Worm (Caenorhabditis elegans): Measurements from ENCODE around the gene C02F5.3.

Gene C02F5.3

ce11 chrIII:8202754-8203153, 42.9 kb upstream of the C02F5.3 start, which contains the start of gene snb-5:
Gene snb-5, plus strand, starts transcription at chrIII:8203054.
- TF ChIP-seq elt-1 (tag; optimal IDR thresholded peaks at IDR 0.05; ENCODE audit: borderline replicate concordance, insufficient read depth), result no peak
- no peak for TF ChIP-seq sptf-1 (tag; optimal IDR thresholded peaks at IDR 0.05)
- TF ChIP-seq ham-2 (GFP tag; optimal IDR thresholded peaks at IDR 0.05), result no peak
- TF ChIP-seq hlh-1 (tag; optimal IDR thresholded peaks at IDR 0.05), result no peak
- TF ChIP-seq ceh-39 (tag; optimal IDR thresholded peaks at IDR 0.05), result no peak
- TF ChIP-seq nhr-12 (tag; optimal IDR thresholded peaks at IDR 0.05), result no peak
- no peak for TF ChIP-seq nhr-76 (tag; optimal IDR thresholded peaks at IDR 0.05)
- TF ChIP-seq zip-8 (tag; optimal IDR thresholded peaks at IDR 0.05), result no peak
- no peak for TF ChIP-seq ztf-11 (tag; optimal IDR thresholded peaks at IDR 0.05)
- TF ChIP-seq mls-2 (tag; optimal IDR thresholded peaks at IDR 0.05), result no peak
- TF ChIP-seq lin-13 (tag; optimal IDR thresholded peaks at IDR 0.05), result no peak
- TF ChIP-seq tbx-8 (GFP tag; optimal IDR thresholded peaks at IDR 0.05), result no peak
- no peak for TF ChIP-seq unc-39 (tag; optimal IDR thresholded peaks at IDR 0.05)
- TF ChIP-seq blmp-1 (tag; optimal IDR thresholded peaks at IDR 0.05), result no peak
- TF ChIP-seq lsy-2 (tag; optimal IDR thresholded peaks at IDR 0.05), result no peak
- no peak for TF ChIP-seq ceh-83 (GFP tag; optimal IDR thresholded peaks at IDR 0.05)
- TF ChIP-seq lin-32 (GFP tag; optimal IDR thresholded peaks at IDR 0.05), result no peak
- TF ChIP-seq nhr-28 (tag; optimal IDR thresholded peaks at IDR 0.05), result no peak
- TF ChIP-seq bed-3 (GFP tag; optimal IDR thresholded peaks at IDR 0.05), result no peak
- TF ChIP-seq elt-3 (tag; optimal IDR thresholded peaks at IDR 0.05), result no peak

- TF ChIP-seq elt-1 (tag; optimal IDR thresholded peaks at IDR 0.05; ENCODE audit: borderline replicate concordance, insufficient read depth), result no peak
- no peak for TF ChIP-seq mep-1 (tag; optimal IDR thresholded peaks at IDR 0.05)
- no peak for TF ChIP-seq ceh-43 (GFP tag; optimal IDR thresholded peaks at IDR 0.05)
- TF ChIP-seq pha-4 (tag; optimal IDR thresholded peaks at IDR 0.05), result no peak
- TF ChIP-seq bed-3 (GFP tag; optimal IDR thresholded peaks at IDR 0.05), result no peak
- no peak for TF ChIP-seq mab-5 (tag; optimal IDR thresholded peaks at IDR 0.05)
- no peak for TF ChIP-seq ham-2 (GFP tag; optimal IDR thresholded peaks at IDR 0.05)
- TF ChIP-seq ztf-11 (tag; optimal IDR thresholded peaks at IDR 0.05), result no peak
- no peak for TF ChIP-seq unc-120 (tag; optimal IDR thresholded peaks at IDR 0.05; ENCODE audit: poor library complexity, severe bottlenecking)
- TF ChIP-seq zip-8 (tag; optimal IDR thresholded peaks at IDR 0.05), result no peak
Measured at ce11 chrIII:8209775-8210174, 35.9 kb upstream of the C02F5.3 start, which contains the start of gene C30A5.10. Gene C30A5.10, minus strand, starts transcription at chrIII:8209875.

DNA sequence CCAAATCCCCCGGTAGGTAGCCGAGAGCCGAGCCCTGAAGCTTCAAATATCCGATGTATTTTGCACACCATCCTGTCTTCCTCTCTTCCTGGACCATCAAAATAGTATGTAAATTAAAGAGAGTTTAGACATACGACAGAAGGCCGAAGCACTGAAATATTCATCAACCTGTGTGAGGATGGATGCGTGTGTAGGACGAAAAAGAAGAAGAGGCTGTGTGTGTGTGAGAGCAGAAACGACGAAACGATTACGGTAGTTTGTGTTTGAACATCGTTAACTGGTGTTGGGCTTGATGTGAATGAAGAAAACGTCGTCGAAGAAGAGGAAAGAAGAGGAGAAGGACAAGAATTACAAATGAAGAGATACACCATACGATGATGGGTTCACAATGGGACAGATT, 34.1 kb upstream of the C02F5.3 start:
- no peak for TF ChIP-seq ztf-11 (tag; optimal IDR thresholded peaks at IDR 0.05)
- no peak for TF ChIP-seq ceh-39 (tag; optimal IDR thresholded peaks at IDR 0.05)
- no peak for TF ChIP-seq drap-1 (GFP tag; optimal IDR thresholded peaks at IDR 0.05)
- TF ChIP-seq unc-120 (tag; optimal IDR thresholded peaks at IDR 0.05; ENCODE audit: poor library complexity, severe bottlenecking), result no peak
- no peak for TF ChIP-seq unc-62 (GFP tag; optimal IDR thresholded peaks at IDR 0.05)
- TF ChIP-seq lsy-2 (tag; optimal IDR thresholded peaks at IDR 0.05), result no peak
- TF ChIP-seq ceh-83 (GFP tag; optimal IDR thresholded peaks at IDR 0.05), result no peak
- no peak for TF ChIP-seq tbx-8 (GFP tag; optimal IDR thresholded peaks at IDR 0.05)
- TF ChIP-seq ham-2 (GFP tag; optimal IDR thresholded peaks at IDR 0.05), result no peak
- no peak for TF ChIP-seq elt-1 (tag; optimal IDR thresholded peaks at IDR 0.05; ENCODE audit: borderline replicate concordance, insufficient read depth)
- TF ChIP-seq hlh-1 (tag; optimal IDR thresholded peaks at IDR 0.05), result no peak
- no peak for TF ChIP-seq mab-5 (tag; optimal IDR thresholded peaks at IDR 0.05)
- TF ChIP-seq unc-39 (tag; optimal IDR thresholded peaks at IDR 0.05), result no peak

ce11 chrIII:8216224-8216623, 29.5 kb upstream of the C02F5.3 start, which contains the start of gene unc-86:
Gene unc-86, minus strand, starts transcription at chrIII:8216336.
- no peak for TF ChIP-seq ceh-83 (GFP tag; optimal IDR thresholded peaks at IDR 0.05)
- TF ChIP-seq lsy-2 (tag; optimal IDR thresholded peaks at IDR 0.05), result peak; percentile 55

ce11 chrIII:8217919-8218318, 27.8 kb upstream of the C02F5.3 start, which contains the start of gene C30A5.16:
Gene C30A5.16, plus strand, starts transcription at chrIII:8218219.
- no peak for TF ChIP-seq ceh-43 (GFP tag; optimal IDR thresholded peaks at IDR 0.05)
- TF ChIP-seq nhr-12 (tag; optimal IDR thresholded peaks at IDR 0.05), result no peak
- TF ChIP-seq lin-32 (GFP tag; optimal IDR thresholded peaks at IDR 0.05), result no peak
- TF ChIP-seq blmp-1 (tag; optimal IDR thresholded peaks at IDR 0.05), result no peak
- no peak for TF ChIP-seq nhr-76 (tag; optimal IDR thresholded peaks at IDR 0.05)
- no peak for TF ChIP-seq nhr-237 (tag; optimal IDR thresholded peaks at IDR 0.05)
- no peak for TF ChIP-seq ces-1 (GFP tag; optimal IDR thresholded peaks at IDR 0.05)
- TF ChIP-seq unc-39 (tag; optimal IDR thresholded peaks at IDR 0.05), result no peak
- TF ChIP-seq sptf-1 (tag; optimal IDR thresholded peaks at IDR 0.05), result no peak
- TF ChIP-seq hlh-1 (tag; optimal IDR thresholded peaks at IDR 0.05), result no peak
- TF ChIP-seq drap-1 (GFP tag; optimal IDR thresholded peaks at IDR 0.05), result no peak
- no peak for TF ChIP-seq zip-8 (tag; optimal IDR thresholded peaks at IDR 0.05)
